Worm (Caenorhabditis elegans): Measurements from ENCODE around the gene syg-2.

Gene syg-2

DNA sequence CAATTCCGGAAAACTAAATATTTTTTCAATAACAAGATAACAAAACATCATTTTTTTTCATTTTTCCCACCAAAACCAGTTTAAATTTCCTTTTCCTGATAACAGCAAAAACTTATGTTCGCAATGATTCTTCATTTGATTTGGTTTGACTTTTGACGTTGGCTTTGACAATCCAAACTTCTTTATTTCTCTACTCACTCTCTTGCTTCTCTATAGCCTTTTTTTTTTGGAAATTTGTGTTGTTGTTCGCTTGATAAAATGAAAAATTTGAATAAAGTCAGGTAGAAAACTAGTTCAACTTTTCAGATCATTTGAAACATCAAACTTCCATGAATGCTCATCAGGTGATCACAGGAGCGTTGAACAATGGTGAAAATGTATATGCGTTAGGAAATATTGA, 43.7 kb upstream of the syg-2 start, which contains the start of gene rbc-1:
Gene rbc-1 (plus strand): TSS at position 301 of the 400 bp plus-strand sequence.
- TF ChIP-seq sox-4 (tag; optimal IDR thresholded peaks at IDR 0.05) (no peak), ets-5 (GFP tag; IDR thresholded peaks at IDR 0.05) (no peak), lin-15B (tag; optimal IDR thresholded peaks at IDR 0.05) (no peak), nhr-77 (tag; optimal IDR thresholded peaks at IDR 0.05) (no peak), lsy-2 (tag; optimal IDR thresholded peaks at IDR 0.05) (no peak), sup-37 (GFP tag; optimal IDR thresholded peaks at IDR 0.05) (no peak), ceh-90 (tag; optimal IDR thresholded peaks at IDR 0.05) (no peak)

DNA sequence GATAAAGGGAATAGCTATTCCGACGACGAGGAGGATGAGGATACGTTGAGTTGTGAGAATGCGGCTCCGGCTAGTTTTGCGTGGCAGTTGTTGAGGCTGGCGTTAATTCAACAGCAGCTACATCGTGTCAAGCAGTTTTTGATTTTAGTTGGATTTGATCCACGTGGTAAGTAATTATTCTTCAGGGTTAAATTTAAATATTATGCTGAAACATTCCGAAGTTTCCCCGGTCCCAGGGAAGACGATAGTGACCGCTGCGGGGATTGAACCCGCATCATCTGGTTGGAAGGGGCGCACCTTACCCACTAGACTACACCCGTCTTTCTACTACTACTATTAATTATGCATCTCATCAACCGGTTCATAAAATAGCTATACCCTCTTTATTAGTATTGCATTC, 33.6 kb upstream of the syg-2 start:
- TF ChIP-seq C04F5.9 (tag; optimal IDR thresholded peaks at IDR 0.05) (no peak), C34B4.2 (tag; optimal IDR thresholded peaks at IDR 0.05) (no peak), sptf-1 (tag; optimal IDR thresholded peaks at IDR 0.05) (no peak), hpl-2 (GFP tag; optimal IDR thresholded peaks at IDR 0.05) (no peak), ztf-11 (tag; optimal IDR thresholded peaks at IDR 0.05) (no peak), lin-35 (GFP tag; optimal IDR thresholded peaks at IDR 0.05) (no peak), pax-3 (tag; optimal IDR thresholded peaks at IDR 0.05) (no peak), ceh-63 (GFP tag; optimal IDR thresholded peaks at IDR 0.05) (no peak)

DNA sequence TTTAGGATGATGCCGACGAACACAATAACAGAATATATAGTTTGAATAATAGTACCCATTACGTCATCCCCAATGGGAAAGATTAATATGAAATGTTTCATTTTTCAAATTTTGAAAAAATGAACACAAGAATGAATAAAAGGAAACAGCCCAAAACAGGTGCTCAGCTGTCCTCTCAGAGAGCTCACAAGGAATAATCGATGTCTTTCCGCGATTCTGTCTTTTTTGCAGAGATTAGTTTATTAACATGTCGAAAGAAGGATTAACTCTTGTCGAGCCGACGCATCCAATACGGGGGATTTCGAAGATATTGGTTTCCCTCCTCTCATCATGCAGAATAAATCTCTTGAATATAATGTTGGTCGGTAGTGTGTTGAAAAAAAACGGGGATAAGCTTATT, 26.0 kb upstream of the syg-2 start, which contains the start of gene F54E4.2:
Gene F54E4.2 (minus strand): TSS at position 101 of the 400 bp plus-strand sequence.
- TF ChIP-seq lin-35 (GFP tag; optimal IDR thresholded peaks at IDR 0.05) (no peak), tlp-1 (tag; optimal IDR thresholded peaks at IDR 0.05) (no peak), dsc-1 (tag; optimal IDR thresholded peaks at IDR 0.05) (peak; percentile 55), efl-3 (GFP tag; optimal IDR thresholded peaks at IDR 0.05) (no peak)

DNA sequence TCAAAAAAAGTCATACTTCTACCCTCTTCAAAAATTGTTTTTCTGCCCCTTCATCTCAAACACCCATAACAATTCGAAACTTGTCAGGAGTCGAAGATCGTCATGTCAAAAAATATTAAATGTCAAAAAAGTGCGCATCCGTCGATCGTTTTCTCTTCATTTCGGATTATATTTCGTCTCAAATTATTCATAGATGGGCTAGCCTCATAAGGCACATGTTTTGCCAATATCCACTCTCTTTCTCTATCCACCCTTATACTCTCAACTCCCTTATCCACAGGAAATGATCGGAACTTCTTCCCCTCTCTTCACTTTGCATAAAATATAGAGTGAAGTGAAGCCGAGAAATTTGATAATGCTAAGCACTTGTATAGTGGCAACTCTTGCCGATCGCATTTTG, 21.1 kb upstream of the syg-2 start:
- TF ChIP-seq rnt-1 (tag; optimal IDR thresholded peaks at IDR 0.05) = no peak
- TF ChIP-seq mab-9 (GFP tag; IDR thresholded peaks at IDR 0.05) = no peak
- peak; percentile 1 for TF ChIP-seq fkh-8 (tag; optimal IDR thresholded peaks at IDR 0.05)
- no peak for TF ChIP-seq ztf-11 (tag; optimal IDR thresholded peaks at IDR 0.05)
- no peak for TF ChIP-seq Y116A8C.19 (tag; optimal IDR thresholded peaks at IDR 0.05; ENCODE audit: borderline replicate concordance)
- TF ChIP-seq irx-1 (tag; optimal IDR thresholded peaks at IDR 0.05) = no peak
- no peak for TF ChIP-seq lir-3 (tag; optimal IDR thresholded peaks at IDR 0.05; ENCODE audit: poor library complexity)
- TF ChIP-seq ceh-8 (GFP tag; optimal IDR thresholded peaks at IDR 0.05) = no peak
- no peak for TF ChIP-seq blmp-1 (tag; optimal IDR thresholded peaks at IDR 0.05)
- TF ChIP-seq mdl-1 (tag; optimal IDR thresholded peaks at IDR 0.05) = no peak
- TF ChIP-seq egl-13 (tag; optimal IDR thresholded peaks at IDR 0.05) = no peak
- no peak for TF ChIP-seq unc-130 (tag; optimal IDR thresholded peaks at IDR 0.05)
- no peak for TF ChIP-seq efl-1 (optimal IDR thresholded peaks at IDR 0.05)
- TF ChIP-seq efl-1 (GFP tag; optimal IDR thresholded peaks at IDR 0.05 in 1 of 2) = peak in 1 of 2 experiments; percentile 20
- peak; percentile 38 for TF ChIP-seq lin-14 (GFP tag; optimal IDR thresholded peaks at IDR 0.05)
- TF ChIP-seq ets-5 (GFP tag; IDR thresholded peaks at IDR 0.05) = no peak
- no peak for TF ChIP-seq elt-2 (tag; optimal IDR thresholded peaks at IDR 0.05)
- TF ChIP-seq nhr-77 (tag; optimal IDR thresholded peaks at IDR 0.05) = no peak
- no peak for TF ChIP-seq hlh-17 (GFP tag; optimal IDR thresholded peaks at IDR 0.05; ENCODE audit: borderline replicate concordance)
- no peak for TF ChIP-seq unc-98 (GFP tag; IDR thresholded peaks at IDR 0.05)
- no peak for TF ChIP-seq alr-1 (tag; optimal IDR thresholded peaks at IDR 0.05; ENCODE audit: borderline replicate concordance)
- no peak for TF ChIP-seq aly-2 (tag; optimal IDR thresholded peaks at IDR 0.05)

Data from whole organism, L1 larva.